Worm (Caenorhabditis elegans) whole organism, L4 larva: Measurements from ENCODE around the gene ceh-90.

Experiments used
- F44E2.7 ChIP-seq: fragments of 200-800 bp; sonication (Bioruptor generic); IDR thresholded peaks from 2 replicates; pipeline ENCODE4 v2.1.2; 2022; ENCODE audit warnings: missing genetic modification characterization, missing compliant biosample characterization
- T20F7.1 ChIP-seq: fragments of 200-800 bp; sonication (Bioruptor generic); optimal IDR thresholded peaks from 2 replicates; lab custom pipeline; 2018; ENCODE audit warnings: mild to moderate bottlenecking, missing genetic modification characterization, missing compliant biosample characterization
- Y105C5A.15 ChIP-seq: fragments of 200-800 bp; sonication (Bioruptor generic); IDR thresholded peaks from 2 replicates; pipeline ENCODE4 v1.3.6; 2022; ENCODE audit warnings: missing genetic modification characterization, missing compliant biosample characterization
- Y48G9A.11 ChIP-seq: fragments of 200-800 bp; sonication (Bioruptor generic); IDR thresholded peaks from 2 replicates; pipeline ENCODE4 v1.3.6; 2022; ENCODE audit warnings: missing genetic modification reagents, missing genetic modification characterization, missing compliant biosample characterization
- Y75B8A.6 ChIP-seq: fragments of 200-800 bp; sonication (Bioruptor generic); IDR thresholded peaks from 2 replicates; pipeline ENCODE4 v1.3.6; 2022; ENCODE audit warnings: missing genetic modification reagents, missing genetic modification characterization, missing compliant biosample characterization
- ZK337.2 ChIP-seq: fragments of 200-800 bp; sonication (Bioruptor generic); IDR thresholded peaks from 2 replicates; pipeline ENCODE4 v1.3.6; 2022; ENCODE audit warnings: missing genetic modification reagents, missing genetic modification characterization, missing compliant biosample characterization
- aha-1 ChIP-seq: fragments of 150-350 bp; peaks from one replicate; lab custom pipeline; 2014; ENCODE audit warnings: missing biosample characterization, missing genetic modification characterization
- aly-2 ChIP-seq: sonication (generic microtip); optimal IDR thresholded peaks from 2 replicates; lab custom pipeline; 2018; ENCODE audit warnings: missing biosample characterization, missing genetic modification characterization
- attf-4 ChIP-seq: sonication (generic microtip); optimal IDR thresholded peaks from 3 replicates; lab custom pipeline; 2017; ENCODE audit warnings: missing biosample characterization, missing genetic modification characterization
- ceh-32 ChIP-seq: sonication (generic microtip); optimal IDR thresholded peaks from 2 replicates; lab custom pipeline; 2016; ENCODE audit warnings: mild to moderate bottlenecking, missing genetic modification characterization, missing compliant biosample characterization; ENCODE audit not compliant: poor library complexity
- ceh-44 ChIP-seq: fragments of 200-800 bp; sonication (Bioruptor generic); IDR thresholded peaks from 2 replicates; pipeline ENCODE4 v1.3.6; 2022; ENCODE audit warnings: missing genetic modification reagents, missing genetic modification characterization, missing compliant biosample characterization
- ceh-82 ChIP-seq: sonication (generic microtip); optimal IDR thresholded peaks from 2 replicates; lab custom pipeline; 2017; ENCODE audit warnings: missing biosample characterization, missing genetic modification characterization
- daf-16 ChIP-seq, 3 experiments: sonication (generic microtip); optimal IDR thresholded peaks; 2 replicates each; lab custom pipeline; 2016 to 2017; ENCODE audit warnings: missing genetic modification characterization in 3 of 3, missing genetic modification reagents in 3 of 3, mild to moderate bottlenecking in 2 of 3, missing compliant biosample characterization in 2 of 3, missing biosample characterization in 1 of 3, moderate library complexity in 1 of 3
- hlh-11 ChIP-seq: fragments of 200-800 bp; sonication (Bioruptor generic); optimal IDR thresholded peaks from 2 replicates; lab custom pipeline; 2018; ENCODE audit warnings: mild to moderate bottlenecking, missing genetic modification characterization, missing compliant biosample characterization
- lin-13 ChIP-seq: fragments of 150-350 bp; optimal IDR thresholded peaks from 2 replicates; lab custom pipeline; 2014; ENCODE audit warnings: missing biosample characterization, missing genetic modification reagents, missing genetic modification characterization
- lsy-2 ChIP-seq, 2 experiments: fragments of 150-350 bp in 1 of 2; sonication (generic microtip) in 1 of 2; optimal IDR thresholded peaks; 2 replicates each; lab custom pipeline; 2014 to 2017; ENCODE audit warnings: missing biosample characterization in 2 of 2, missing genetic modification characterization in 2 of 2
- madf-9 ChIP-seq: fragments of 200-800 bp; sonication (Bioruptor generic); conservative IDR thresholded peaks from 2 replicates; pipeline ENCODE4 v1.3.6; 2022; ENCODE audit warnings: missing genetic modification reagents, missing genetic modification characterization, missing compliant biosample characterization
- mdt-29 ChIP-seq: fragments of 200-800 bp; sonication (Bioruptor generic); IDR thresholded peaks from 2 replicates; pipeline ENCODE4 v1.3.6; 2022; ENCODE audit warnings: missing genetic modification reagents, missing genetic modification characterization, missing compliant biosample characterization
- mes-2 ChIP-seq: sonication (generic microtip); optimal IDR thresholded peaks from 2 replicates; lab custom pipeline; 2016; ENCODE audit warnings: missing genotype, mild to moderate bottlenecking, missing genetic modification characterization, missing compliant biosample characterization; ENCODE audit not compliant: poor library complexity, severe bottlenecking
- mxl-2 ChIP-seq: fragments of 200-800 bp; sonication (Bioruptor generic); conservative IDR thresholded peaks from 2 replicates; pipeline ENCODE4 v1.3.6; 2022; ENCODE audit warnings: missing genetic modification reagents, missing genetic modification characterization, missing compliant biosample characterization
- nhr-237 ChIP-seq: sonication (generic microtip); optimal IDR thresholded peaks from 2 replicates; lab custom pipeline; 2017; ENCODE audit warnings: missing biosample characterization, missing genetic modification characterization
- sdz-12 ChIP-seq: fragments of 200-800 bp; sonication (Bioruptor generic); optimal IDR thresholded peaks from 2 replicates; lab custom pipeline; 2018; ENCODE audit warnings: mild to moderate bottlenecking, missing genetic modification characterization, missing compliant biosample characterization
- set-16 ChIP-seq: fragments of 200-800 bp; sonication (Bioruptor generic); IDR thresholded peaks from 2 replicates; pipeline ENCODE4 v1.3.6; 2022; ENCODE audit warnings: missing genetic modification reagents, missing genetic modification characterization, missing compliant biosample characterization
- snpc-1.2 ChIP-seq: fragments of 200-800 bp; sonication (Bioruptor generic); IDR thresholded peaks from 2 replicates; pipeline ENCODE4 v1.3.6; 2022; ENCODE audit warnings: missing genetic modification reagents, missing genetic modification characterization, missing compliant biosample characterization
- snpc-4 ChIP-seq: fragments of 150-350 bp; optimal IDR thresholded peaks from 2 replicates; lab custom pipeline; 2014; ENCODE audit warnings: missing biosample characterization, missing genetic modification characterization
- spr-1 ChIP-seq: sonication (generic microtip); optimal IDR thresholded peaks from 2 replicates; lab custom pipeline; 2016; ENCODE audit warnings: mild to moderate bottlenecking, missing genetic modification characterization, missing compliant biosample characterization
- unc-39 ChIP-seq: sonication (generic microtip); optimal IDR thresholded peaks from 2 replicates; lab custom pipeline; 2017; ENCODE audit warnings: missing biosample characterization, missing genetic modification characterization
- unc-62 ChIP-seq, 3 experiments: fragments of 150-350 bp in 1 of 3; sonication (generic microtip); optimal IDR thresholded peaks in 2 of 3; peaks in 1 of 3; 1 replicate in 1 of 3; 2 replicates in 2 of 3; lab custom pipeline; 2014 to 2017; ENCODE audit warnings: missing biosample characterization in 3 of 3, missing genetic modification characterization in 3 of 3, missing genetic modification reagents in 3 of 3, missing genotype in 1 of 3
- vab-7 ChIP-seq: fragments of 200-800 bp; sonication (Bioruptor generic); IDR thresholded peaks from 2 replicates; pipeline ENCODE4 v1.3.6; 2022; ENCODE audit warnings: missing genetic modification reagents, missing genetic modification characterization, missing compliant biosample characterization
- zag-1 ChIP-seq: fragments of 150-350 bp; optimal IDR thresholded peaks from 2 replicates; lab custom pipeline; 2014; ENCODE audit warnings: missing biosample characterization, missing genetic modification characterization
- zfp-3 ChIP-seq: fragments of 200-800 bp; sonication (Bioruptor generic); conservative IDR thresholded peaks from 2 replicates; pipeline ENCODE4 v1.3.6; 2022; ENCODE audit warnings: missing genetic modification reagents, missing genetic modification characterization, missing compliant biosample characterization

The ceh-90 gene

ce11 chrX:14115480-14116161 lies 41.2 kb downstream of the ceh-90 start, which contains the start of gene F28H6.7 (continued):
- TF ChIP-seq daf-16 (GFP tag; optimal IDR thresholded peaks at IDR 0.05; lab: Kevin White, UChicago): peak; percentile 10 to 58
- TF ChIP-seq daf-16 (tag; optimal IDR thresholded peaks at IDR 0.05; lab: Kevin White, UChicago): peak; percentile 42
- peak; percentile 81 for TF ChIP-seq vab-7 (GFP tag; lab: Robert Waterston, UW)
- TF ChIP-seq F44E2.7 (GFP tag; lab: Robert Waterston, UW): 0 out of 2 replicates have a peak, but pooled peaks have one; percentile 47
- TF ChIP-seq mxl-2 (GFP tag; lab: Robert Waterston, UW): no peak; the same call in 1 of the 2 replicates
- TF ChIP-seq set-16 (GFP tag; lab: Robert Waterston, UW): no peak; the same call in 1 of the 2 replicates
- TF ChIP-seq Y75B8A.6 (GFP tag; lab: Robert Waterston, UW): 0 out of 2 replicates have a peak, but pooled peaks have one; percentile 11
- no peak for TF ChIP-seq hlh-11
- TF ChIP-seq lin-13 (GFP tag; lab: Kevin White, UChicago): peak; percentile 26
- TF ChIP-seq ceh-82: no peak
- TF ChIP-seq aly-2 (tag; lab: Kevin White, UChicago): no peak
- no peak for TF ChIP-seq snpc-4 (tag; lab: Kevin White, UChicago)
- peak; percentile 60 for TF ChIP-seq ZK337.2 (GFP tag; lab: Robert Waterston, UW)
- TF ChIP-seq T20F7.1 (GFP tag; lab: Kevin White, UChicago): peak; percentile 18
- TF ChIP-seq sdz-12 (GFP tag; lab: Kevin White, UChicago): peak; percentile 43
- TF ChIP-seq ceh-44: no peak
- TF ChIP-seq spr-1 (tag; lab: Kevin White, UChicago): peak; percentile 44
- TF ChIP-seq mes-2 (tag; lab: Kevin White, UChicago): no peak
- no peak for TF ChIP-seq nhr-237 (tag; lab: Kevin White, UChicago)
- no peak for TF ChIP-seq lsy-2 (tag; optimal IDR thresholded peaks at IDR 0.05; lab: Kevin White, UChicago)
- no peak for TF ChIP-seq ceh-32 (tag; lab: Kevin White, UChicago)
- TF ChIP-seq unc-39 (tag; lab: Kevin White, UChicago): no peak
- peak; percentile 76 for TF ChIP-seq snpc-1.2
- 0 out of 2 replicates have a peak, but pooled peaks have one; percentile 22 for TF ChIP-seq madf-9 (GFP tag; lab: Robert Waterston, UW)
- peak; percentile 70; the same call in 1 of the 2 replicates for TF ChIP-seq Y105C5A.15 (GFP tag; lab: Robert Waterston, UW)
- TF ChIP-seq zag-1 (tag; lab: Kevin White, UChicago): no peak
- 0 out of 2 replicates have a peak, but pooled peaks have one; percentile 25 for TF ChIP-seq zfp-3 (GFP tag; lab: Robert Waterston, UW)
- TF ChIP-seq attf-4 (tag; lab: Kevin White, UChicago): no peak
- TF ChIP-seq, all 104 proteins: peak for 44

ce11 chrX:14113347-14113746 lies 43.5 kb downstream of the ceh-90 start, which contains the start of gene nhr-281:
TSS of gene nhr-281 (minus strand) at chrX:14113447.
- TF ChIP-seq hlh-11 (no peak), aha-1 (tag; lab: Kevin White, UChicago) (no peak), Y48G9A.11 (GFP tag; lab: Robert Waterston, UW) (no peak)

ce11 chrX:14108245-14108644 lies 48.6 kb downstream of the ceh-90 start, which contains the start of gene F16B12.7:
TSS of gene F16B12.7 (plus strand) at chrX:14108545.
- no peak for TF ChIP-seq mdt-29 (GFP tag; lab: Robert Waterston, UW)
- TF ChIP-seq unc-62 (GFP tag; optimal IDR thresholded peaks at IDR 0.05 in 1 of 2; lab: Kevin White, UChicago): peak in 1 of 2 experiments; percentile 39
- TF ChIP-seq unc-62 (tag; optimal IDR thresholded peaks at IDR 0.05; lab: Kevin White, UChicago): no peak
- TF ChIP-seq, all 104 proteins: peak for 1
